Worm (Caenorhabditis elegans): ENCODE results near the gene ZK666.14.

- TF ChIP-seq sea-2 (GFP tag; optimal IDR thresholded peaks at IDR 0.05) (no peak), skn-1 (tag; optimal IDR thresholded peaks at IDR 0.05) (no peak), R02D3.7 (tag; optimal IDR thresholded peaks at IDR 0.05) (no peak), egl-27 (tag; optimal IDR thresholded peaks at IDR 0.05) (no peak), pqm-1 (tag; optimal IDR thresholded peaks at IDR 0.05) (no peak), nhr-25 (tag; optimal IDR thresholded peaks at IDR 0.05) (no peak), ztf-11 (tag; optimal IDR thresholded peaks at IDR 0.05) (no peak), elt-1 (tag; optimal IDR thresholded peaks at IDR 0.05) (no peak), ceh-16 (tag; optimal IDR thresholded peaks at IDR 0.05) (no peak), mdl-1 (tag; optimal IDR thresholded peaks at IDR 0.05) (no peak), ama-1 (optimal IDR thresholded peaks at IDR 0.05) (no peak), ceh-9 (tag; optimal IDR thresholded peaks at IDR 0.05) (no peak), nhr-77 (tag; optimal IDR thresholded peaks at IDR 0.05) (no peak)
Measured at ce11 chrII:10523031-10523430, 28.5 kb downstream of the ZK666.14 start.

Data from whole organism, L3 larva.